Worm (Caenorhabditis elegans) whole organism, L2 larva: ENCODE results near the gene F17E9.4.

Experiments
- ZK546.5 ChIP-seq: sonication (generic microtip); optimal IDR thresholded peaks from 2 replicates; lab custom pipeline; 2017; ENCODE audit warnings: missing biosample characterization, missing genetic modification characterization
- ama-1 ChIP-seq: fragments of 150-350 bp; optimal IDR thresholded peaks from 2 replicates; lab custom pipeline; 2018; ENCODE audit warnings: inconsistent platforms
- elt-3 ChIP-seq: sonication (generic microtip); optimal IDR thresholded peaks from 2 replicates; lab custom pipeline; 2017; ENCODE audit warnings: missing biosample characterization, missing genetic modification characterization
- lin-11 ChIP-seq: fragments of 150-350 bp; sonication (generic microtip); optimal IDR thresholded peaks from 2 replicates; lab custom pipeline; 2014; ENCODE audit warnings: missing biosample characterization, missing genetic modification characterization, inconsistent platforms, mixed read lengths
- lin-13 ChIP-seq: fragments of 150-350 bp; optimal IDR thresholded peaks from 2 replicates; lab custom pipeline; 2014; ENCODE audit warnings: missing biosample characterization, missing genetic modification reagents, missing genetic modification characterization
- nhr-11 ChIP-seq: fragments of 150-350 bp; optimal IDR thresholded peaks from 2 replicates; lab custom pipeline; 2014; ENCODE audit warnings: missing biosample characterization, missing genetic modification characterization
- nhr-23 ChIP-seq: fragments of 150-350 bp; optimal IDR thresholded peaks from 2 replicates; lab custom pipeline; 2014; ENCODE audit warnings: missing biosample characterization, missing genetic modification reagents, missing genetic modification characterization
- nhr-237 ChIP-seq: fragments of 150-350 bp; optimal IDR thresholded peaks from 2 replicates; lab custom pipeline; 2014; ENCODE audit warnings: missing biosample characterization, missing genetic modification characterization
- skn-1 ChIP-seq: sonication (generic microtip); optimal IDR thresholded peaks from 2 replicates; lab custom pipeline; 2017; ENCODE audit warnings: missing biosample characterization, missing genetic modification characterization
- sma-3 ChIP-seq: sonication (generic microtip); optimal IDR thresholded peaks from 2 replicates; lab custom pipeline; 2016; ENCODE audit warnings: missing genetic modification reagents, missing genetic modification characterization, missing compliant biosample characterization
- sma-9 ChIP-seq, 2 experiments: fragments of 150-350 bp in 1 of 2; sonication (generic microtip) in 1 of 2; optimal IDR thresholded peaks; 2 replicates each; lab custom pipeline; 2014 to 2016; ENCODE audit warnings: missing genetic modification characterization in 2 of 2, mild to moderate bottlenecking in 1 of 2, missing biosample characterization in 1 of 2, missing compliant biosample characterization in 1 of 2, missing genetic modification reagents in 1 of 2, moderate library complexity in 1 of 2

- no peak for TF ChIP-seq nhr-11
- no peak for TF ChIP-seq lin-13
- TF ChIP-seq elt-3 (tag; lab: Kevin White, UChicago): no peak
- no peak for TF ChIP-seq nhr-237
- no peak for TF ChIP-seq sma-9 (GFP tag; optimal IDR thresholded peaks at IDR 0.05; lab: Kevin White, UChicago)
- no peak for TF ChIP-seq sma-9 (tag; optimal IDR thresholded peaks at IDR 0.05; lab: Kevin White, UChicago)
- TF ChIP-seq skn-1 (tag; lab: Kevin White, UChicago): no peak
- TF ChIP-seq ZK546.5 (tag; lab: Kevin White, UChicago): no peak
- TF ChIP-seq lin-11 (tag; lab: Kevin White, UChicago): no peak
- no peak for TF ChIP-seq ama-1 (lab: Kevin White, UChicago)
- no peak for TF ChIP-seq nhr-23
- TF ChIP-seq sma-3: no peak
Measured at ce11 chrIV:8348073-8348472, at the start of gene F17E9.4.
